Worm (Caenorhabditis elegans): ENCODE measurements around the gene EEED8.2.

The EEED8.2 gene

ce11 chrII:5437586-5437985 is 21.1 kb downstream of the EEED8.2 start, which contains the start of gene F07F6.1:
Gene F07F6.1 (plus strand): TSS chrII:5437886.
- TF ChIP-seq ztf-11 (tag; optimal IDR thresholded peaks at IDR 0.05): no peak
- TF ChIP-seq ceh-16 (tag; optimal IDR thresholded peaks at IDR 0.05): no peak
- TF ChIP-seq C34F6.9 (tag; optimal IDR thresholded peaks at IDR 0.05): no peak
- TF ChIP-seq Y55F3AM.14 (GFP tag; optimal IDR thresholded peaks at IDR 0.05): no peak
- TF ChIP-seq egl-27 (tag; optimal IDR thresholded peaks at IDR 0.05): no peak
- no peak for TF ChIP-seq elt-3 (tag; optimal IDR thresholded peaks at IDR 0.05)
- TF ChIP-seq elt-1 (tag; optimal IDR thresholded peaks at IDR 0.05): no peak
- TF ChIP-seq snpc-4 (tag; optimal IDR thresholded peaks at IDR 0.05): no peak

DNA sequence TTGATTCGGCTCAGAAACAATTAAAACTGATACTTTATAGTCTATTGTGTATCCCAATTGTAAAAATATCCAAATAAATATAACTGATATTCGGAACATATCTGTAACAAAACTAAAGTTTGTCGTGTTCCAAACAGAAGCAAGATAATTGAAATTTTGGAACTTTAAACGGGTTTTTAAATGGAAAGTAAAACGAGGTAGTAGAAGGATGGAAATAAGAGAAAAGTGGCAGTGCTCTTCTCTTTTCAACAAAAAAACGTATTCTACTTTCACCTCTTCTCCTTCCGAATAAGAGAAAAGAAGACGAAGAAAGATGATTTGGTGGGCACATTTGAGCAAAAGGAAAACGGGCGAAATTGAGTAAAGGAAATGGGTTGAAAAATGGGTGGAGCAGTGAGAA is 30.0 kb downstream of the EEED8.2 start, which contains the start of gene nmr-1:
nmr-1 (minus strand) TSS at position 101 of the 400 bp plus-strand sequence.
- no peak for TF ChIP-seq unc-62 (GFP tag; optimal IDR thresholded peaks at IDR 0.05)
- TF ChIP-seq lsy-2 (tag; optimal IDR thresholded peaks at IDR 0.05): no peak
- TF ChIP-seq elt-1 (tag; optimal IDR thresholded peaks at IDR 0.05): no peak
- no peak for TF ChIP-seq fos-1 (tag; optimal IDR thresholded peaks at IDR 0.05)
- no peak for TF ChIP-seq lin-13 (GFP tag; optimal IDR thresholded peaks at IDR 0.05)
- no peak for TF ChIP-seq sma-3 (GFP tag; optimal IDR thresholded peaks at IDR 0.05)
- no peak for TF ChIP-seq snpc-4 (tag; optimal IDR thresholded peaks at IDR 0.05)
- no peak for TF ChIP-seq lin-39 (tag; optimal IDR thresholded peaks at IDR 0.05)
- TF ChIP-seq Y55F3AM.14 (GFP tag; optimal IDR thresholded peaks at IDR 0.05): no peak
- TF ChIP-seq ceh-82 (tag; optimal IDR thresholded peaks at IDR 0.05): no peak
- no peak for TF ChIP-seq F13H6.1 (tag; optimal IDR thresholded peaks at IDR 0.05)
- TF ChIP-seq R02D3.7 (tag; optimal IDR thresholded peaks at IDR 0.05): no peak
- TF ChIP-seq mdl-1 (tag; optimal IDR thresholded peaks at IDR 0.05): no peak
- TF ChIP-seq alr-1 (tag; optimal IDR thresholded peaks at IDR 0.05): no peak
- TF ChIP-seq nhr-25 (tag; optimal IDR thresholded peaks at IDR 0.05): no peak
- no peak for TF ChIP-seq unc-55 (GFP tag; optimal IDR thresholded peaks at IDR 0.05)

DNA sequence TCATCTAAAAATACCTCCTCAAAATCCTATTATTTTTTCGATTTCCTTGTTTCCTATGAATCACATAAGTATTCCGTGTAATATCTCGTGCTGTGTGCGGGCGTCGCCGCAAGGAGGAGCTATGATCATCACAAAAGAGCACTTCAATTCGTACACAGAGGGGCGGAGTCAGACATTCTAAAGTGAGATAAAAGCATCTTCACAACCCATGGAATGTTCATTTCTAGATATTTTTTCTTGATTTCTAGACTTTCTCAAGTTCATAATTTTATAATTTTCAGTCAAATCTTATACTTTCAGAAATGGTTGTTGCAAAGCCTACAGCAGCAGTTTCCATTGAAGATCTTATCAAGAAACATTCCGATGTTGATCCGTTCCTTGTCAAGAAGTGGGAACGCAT is 30.9 kb downstream of the EEED8.2 start, which contains the start of gene cex-1:
cex-1 (plus strand) TSS at position 301 of the 400 bp plus-strand sequence.
- TF ChIP-seq unc-55 (GFP tag; optimal IDR thresholded peaks at IDR 0.05) (no peak), crh-2 (tag; optimal IDR thresholded peaks at IDR 0.05) (no peak), ztf-1 (GFP tag; conservative IDR thresholded peaks at IDR 0.05) (no peak), alr-1 (tag; optimal IDR thresholded peaks at IDR 0.05) (no peak), mbf-1 (tag; optimal IDR thresholded peaks at IDR 0.05) (no peak)

DNA sequence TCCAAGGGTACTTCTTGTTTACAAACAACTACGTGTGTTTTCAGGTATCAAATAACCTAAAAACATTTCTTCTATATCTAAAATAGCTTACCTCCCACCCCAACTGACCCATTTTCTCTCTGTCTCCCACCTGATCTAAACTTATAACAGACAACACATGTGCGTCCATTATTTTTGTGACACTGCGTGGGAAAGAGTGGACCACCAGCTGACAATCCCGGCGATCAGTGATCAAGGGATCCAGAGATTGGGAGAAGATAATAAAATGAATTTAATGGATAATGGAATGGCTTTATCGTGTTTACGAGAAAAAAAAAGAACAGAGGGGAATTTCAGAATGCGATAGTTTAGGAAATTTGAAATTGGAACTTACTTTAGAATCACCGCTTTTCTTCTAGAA is 32.7 kb downstream of the EEED8.2 start:
- TF ChIP-seq lsy-2 (tag; optimal IDR thresholded peaks at IDR 0.05): no peak
- peak; percentile 52 for TF ChIP-seq F13H6.1 (tag; optimal IDR thresholded peaks at IDR 0.05)
- TF ChIP-seq nhr-10 (tag; optimal IDR thresholded peaks at IDR 0.05): no peak
- no peak for TF ChIP-seq nhr-25 (tag; optimal IDR thresholded peaks at IDR 0.05)
- TF ChIP-seq elt-1 (tag; optimal IDR thresholded peaks at IDR 0.05): no peak
- no peak for TF ChIP-seq nhr-12 (tag; optimal IDR thresholded peaks at IDR 0.05)
- TF ChIP-seq aly-2 (tag; optimal IDR thresholded peaks at IDR 0.05): no peak
- no peak for TF ChIP-seq ZK546.5 (tag; optimal IDR thresholded peaks at IDR 0.05)
- TF ChIP-seq sma-9 (GFP tag; optimal IDR thresholded peaks at IDR 0.05): peak; percentile 60
- TF ChIP-seq sma-9 (tag; optimal IDR thresholded peaks at IDR 0.05): no peak
- no peak for TF ChIP-seq ceh-82 (tag; optimal IDR thresholded peaks at IDR 0.05)
- no peak for TF ChIP-seq crh-2 (tag; optimal IDR thresholded peaks at IDR 0.05)
- TF ChIP-seq dmd-4 (tag; optimal IDR thresholded peaks at IDR 0.05): no peak
- no peak for TF ChIP-seq lin-13 (GFP tag; optimal IDR thresholded peaks at IDR 0.05)
- TF ChIP-seq nhr-11 (tag; optimal IDR thresholded peaks at IDR 0.05): no peak
- no peak for TF ChIP-seq fos-1 (tag; optimal IDR thresholded peaks at IDR 0.05)
- TF ChIP-seq sma-3 (GFP tag; optimal IDR thresholded peaks at IDR 0.05): no peak

- TF ChIP-seq alr-1 (tag; optimal IDR thresholded peaks at IDR 0.05) (no peak), mab-5 (tag; optimal IDR thresholded peaks at IDR 0.05) (no peak), fos-1 (tag; optimal IDR thresholded peaks at IDR 0.05) (no peak), sma-3 (GFP tag; optimal IDR thresholded peaks at IDR 0.05) (peak; percentile 56)
Measured at ce11 chrII:5449620-5450019, 33.1 kb downstream of the EEED8.2 start.

ce11 chrII:5451278-5451677 is 34.8 kb downstream of the EEED8.2 start:
- no peak for TF ChIP-seq ztf-1 (GFP tag; conservative IDR thresholded peaks at IDR 0.05)
- no peak for TF ChIP-seq elt-3 (tag; optimal IDR thresholded peaks at IDR 0.05)
- TF ChIP-seq blmp-1 (tag; optimal IDR thresholded peaks at IDR 0.05; ENCODE audit: insufficient read depth): no peak
- TF ChIP-seq unc-39 (tag; optimal IDR thresholded peaks at IDR 0.05): no peak
- no peak for TF ChIP-seq dmd-4 (tag; optimal IDR thresholded peaks at IDR 0.05)
- no peak for TF ChIP-seq ztf-4 (tag; optimal IDR thresholded peaks at IDR 0.05)
- no peak for TF ChIP-seq ztf-11 (tag; optimal IDR thresholded peaks at IDR 0.05)

Measured in whole organism, L2 larva.